Worm (Caenorhabditis elegans) whole organism, L3 larva: Measurements from ENCODE around the gene mesp-1.

Experiments
- R02D3.7 ChIP-seq: fragments of 150-350 bp; optimal IDR thresholded peaks from 2 replicates; lab custom pipeline; 2014; ENCODE audit warnings: missing biosample characterization, missing genetic modification characterization
- ZK546.5 ChIP-seq: sonication (generic microtip); optimal IDR thresholded peaks from 2 replicates; lab custom pipeline; 2017; ENCODE audit warnings: missing biosample characterization, missing genetic modification characterization
- aly-2 ChIP-seq: fragments of 150-350 bp; optimal IDR thresholded peaks from 2 replicates; lab custom pipeline; 2014; ENCODE audit warnings: missing biosample characterization, missing genetic modification characterization
- ama-1 ChIP-seq: fragments of 150-350 bp; optimal IDR thresholded peaks from 2 replicates; lab custom pipeline; 2018
- ceh-16 ChIP-seq: sonication (generic microtip); optimal IDR thresholded peaks from 2 replicates; lab custom pipeline; 2017; ENCODE audit warnings: missing biosample characterization, missing genetic modification characterization
- ceh-82 ChIP-seq: fragments of 150-350 bp; optimal IDR thresholded peaks from 2 replicates; lab custom pipeline; 2014; ENCODE audit warnings: missing biosample characterization, missing genetic modification characterization
- ceh-9 ChIP-seq: sonication (generic microtip); optimal IDR thresholded peaks from 2 replicates; lab custom pipeline; 2018; ENCODE audit warnings: missing biosample characterization, missing genetic modification characterization
- daf-12 ChIP-seq: fragments of 150-350 bp; optimal IDR thresholded peaks from 2 replicates; lab custom pipeline; 2014; ENCODE audit warnings: missing biosample characterization, missing genetic modification reagents, missing genetic modification characterization
- elt-1 ChIP-seq: fragments of 150-350 bp; optimal IDR thresholded peaks from 2 replicates; lab custom pipeline; 2014; ENCODE audit warnings: missing biosample characterization, missing genetic modification characterization
- elt-2 ChIP-seq: sonication (generic microtip); optimal IDR thresholded peaks from 2 replicates; lab custom pipeline; 2016; ENCODE audit warnings: missing genetic modification reagents, mild to moderate bottlenecking, missing genetic modification characterization, missing compliant biosample characterization
- eor-1 ChIP-seq, 2 experiments: fragments of 150-350 bp; optimal IDR thresholded peaks; 2 replicates each; lab custom pipeline; 2014 to 2018; ENCODE audit warnings: missing biosample characterization in 2 of 2, missing genetic modification characterization in 2 of 2
- fkh-10 ChIP-seq: sonication (generic microtip); optimal IDR thresholded peaks from 2 replicates; lab custom pipeline; 2017; ENCODE audit warnings: missing biosample characterization, missing genetic modification reagents, missing genetic modification characterization
- fos-1 ChIP-seq: fragments of 150-350 bp; optimal IDR thresholded peaks from 2 replicates; lab custom pipeline; 2014; ENCODE audit warnings: missing biosample characterization, missing genetic modification characterization
- hmg-11 ChIP-seq: sonication (generic microtip); optimal IDR thresholded peaks from 2 replicates; lab custom pipeline; 2016; ENCODE audit warnings: missing genetic modification characterization, missing compliant biosample characterization
- jun-1 ChIP-seq: fragments of 150-350 bp; optimal IDR thresholded peaks from 2 replicates; lab custom pipeline; 2014; ENCODE audit warnings: missing biosample characterization, missing genetic modification reagents, missing genetic modification characterization
- lin-15B ChIP-seq: fragments of 150-350 bp; optimal IDR thresholded peaks from 2 replicates; lab custom pipeline; 2014; ENCODE audit warnings: missing biosample characterization, missing genetic modification characterization
- lsy-12 ChIP-seq: sonication (generic microtip); optimal IDR thresholded peaks from 2 replicates; lab custom pipeline; 2016; ENCODE audit warnings: mild to moderate bottlenecking, missing genetic modification characterization, missing compliant biosample characterization
- mml-1 ChIP-seq: fragments of 150-350 bp; sonication (generic microtip); optimal IDR thresholded peaks from 3 replicates; lab custom pipeline; 2014; ENCODE audit warnings: missing biosample characterization, missing genetic modification characterization
- nfya-1 ChIP-seq: sonication (generic microtip); optimal IDR thresholded peaks from 2 replicates; lab custom pipeline; 2017; ENCODE audit warnings: missing genetic modification characterization, mild to moderate bottlenecking, missing compliant biosample characterization, antibody characterized with exemption, moderate library complexity; ENCODE audit not compliant: insufficient read depth
- nhr-11 ChIP-seq: fragments of 150-350 bp; optimal IDR thresholded peaks from 2 replicates; lab custom pipeline; 2014; ENCODE audit warnings: missing biosample characterization, missing genetic modification characterization
- nhr-12 ChIP-seq: fragments of 150-350 bp; optimal IDR thresholded peaks from 2 replicates; lab custom pipeline; 2014; ENCODE audit warnings: missing biosample characterization, missing genetic modification characterization
- nhr-237 ChIP-seq: fragments of 150-350 bp; optimal IDR thresholded peaks from 2 replicates; lab custom pipeline; 2014; ENCODE audit warnings: missing biosample characterization, missing genetic modification characterization
- nhr-25 ChIP-seq: sonication (generic microtip); optimal IDR thresholded peaks from 2 replicates; lab custom pipeline; 2017; ENCODE audit warnings: missing biosample characterization, missing genetic modification characterization
- nhr-28 ChIP-seq: fragments of 150-350 bp; optimal IDR thresholded peaks from 2 replicates; lab custom pipeline; 2014; ENCODE audit warnings: missing biosample characterization, missing genetic modification characterization
- nhr-43 ChIP-seq: sonication (generic microtip); optimal IDR thresholded peaks from 2 replicates; lab custom pipeline; 2016; ENCODE audit warnings: mild to moderate bottlenecking, missing genetic modification characterization, missing compliant biosample characterization; ENCODE audit not compliant: poor library complexity, severe bottlenecking
- nhr-76 ChIP-seq: fragments of 150-350 bp; sonication (generic microtip); optimal IDR thresholded peaks from 5 replicates; lab custom pipeline; 2014; ENCODE audit warnings: missing biosample characterization, missing genetic modification characterization
- nhr-77 ChIP-seq: fragments of 150-350 bp; optimal IDR thresholded peaks from 2 replicates; lab custom pipeline; 2014; ENCODE audit warnings: missing biosample characterization, missing genetic modification characterization
- pha-4 ChIP-seq: fragments of 150-350 bp; optimal IDR thresholded peaks from 2 replicates; lab custom pipeline; 2014; ENCODE audit warnings: missing biosample characterization, missing genetic modification reagents, missing genetic modification characterization
- pqm-1 ChIP-seq: fragments of 150-350 bp; optimal IDR thresholded peaks from 2 replicates; lab custom pipeline; 2017; ENCODE audit warnings: missing biosample characterization, missing genetic modification characterization, inconsistent platforms
- sea-2 ChIP-seq: fragments of 150-350 bp; sonication (generic microtip); optimal IDR thresholded peaks from 4 replicates; lab custom pipeline; 2014; ENCODE audit warnings: missing biosample characterization, missing genetic modification reagents, missing genetic modification characterization
- skn-1 ChIP-seq: fragments of 150-350 bp; optimal IDR thresholded peaks from 2 replicates; lab custom pipeline; 2014; ENCODE audit warnings: missing biosample characterization, missing genetic modification characterization
- tbx-2 ChIP-seq: sonication (generic microtip); optimal IDR thresholded peaks from 2 replicates; lab custom pipeline; 2016; ENCODE audit warnings: mild to moderate bottlenecking, missing genetic modification characterization, missing compliant biosample characterization
- unc-62 ChIP-seq: fragments of 150-350 bp; sonication (generic microtip); optimal IDR thresholded peaks from 4 replicates; lab custom pipeline; 2014; ENCODE audit warnings: missing biosample characterization, missing genetic modification reagents, missing genetic modification characterization
- zag-1 ChIP-seq: fragments of 150-350 bp; optimal IDR thresholded peaks from 2 replicates; lab custom pipeline; 2014; ENCODE audit warnings: missing biosample characterization, missing genetic modification characterization
- ztf-11 ChIP-seq: fragments of 150-350 bp; optimal IDR thresholded peaks from 2 replicates; lab custom pipeline; 2014; ENCODE audit warnings: missing biosample characterization, missing genetic modification characterization
- ztf-4 ChIP-seq: fragments of 150-350 bp; optimal IDR thresholded peaks from 2 replicates; lab custom pipeline; 2014; ENCODE audit warnings: missing biosample characterization, missing genetic modification characterization

mesp-1 gene

DNA sequence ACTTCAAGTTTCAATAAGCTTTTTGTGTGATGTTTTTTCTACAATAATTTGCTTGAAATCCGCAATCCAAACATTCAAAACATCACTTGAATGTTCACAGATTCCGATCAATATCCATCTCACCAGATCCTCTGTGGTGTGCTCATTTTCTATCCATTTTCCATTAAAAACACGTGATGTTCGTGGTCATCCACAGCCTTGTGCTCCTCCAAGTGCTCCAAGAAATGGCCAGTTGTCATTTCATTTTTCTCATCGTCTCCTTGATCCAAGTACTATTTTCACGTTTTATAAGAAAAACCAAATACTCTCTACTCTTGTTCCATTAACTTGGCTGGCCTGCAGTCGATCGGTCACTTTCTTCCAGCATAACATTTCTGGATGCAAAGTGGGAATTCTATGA, 22.9 kb upstream of the mesp-1 start:
- TF ChIP-seq aly-2 (tag; lab: Kevin White, UChicago) = no peak
- no peak for TF ChIP-seq nhr-77 (tag; lab: Kevin White, UChicago)
- no peak for TF ChIP-seq nhr-76 (tag; lab: Kevin White, UChicago)
- TF ChIP-seq mml-1 (tag; lab: Kevin White, UChicago) = no peak
- no peak for TF ChIP-seq R02D3.7 (tag; lab: Kevin White, UChicago)
- TF ChIP-seq nhr-11 (tag; lab: Kevin White, UChicago) = no peak
- TF ChIP-seq nhr-12 = no peak
- TF ChIP-seq ztf-4 = no peak
- TF ChIP-seq ceh-9 (tag; lab: Kevin White, UChicago) = no peak
- TF ChIP-seq nhr-25 (tag; lab: Kevin White, UChicago) = no peak

DNA sequence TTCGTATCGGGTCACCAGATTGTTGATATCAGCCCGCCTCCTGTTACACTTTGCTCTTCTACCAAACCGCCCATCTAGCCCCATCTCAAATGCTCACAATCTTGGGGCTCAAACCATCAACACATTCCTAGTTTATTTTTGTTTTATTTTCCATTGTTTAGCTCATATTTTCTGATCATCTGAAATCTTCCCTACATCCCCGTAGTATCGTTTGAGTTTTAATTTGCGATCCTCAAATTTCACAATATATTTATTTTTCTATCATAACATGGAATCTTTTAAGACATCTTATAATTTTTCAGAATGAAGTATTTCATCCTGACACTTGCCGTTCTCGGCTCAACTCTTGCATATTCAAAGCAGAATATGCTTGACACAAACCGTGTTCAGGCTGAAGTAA, 22.2 kb upstream of the mesp-1 start, which contains the start of gene spp-10:
Gene spp-10 (plus strand): TSS at position 301 of the 400 bp plus-strand sequence.
- TF ChIP-seq ceh-16 (tag; lab: Kevin White, UChicago) (no peak), ceh-82 (no peak), daf-12 (no peak)
- TF ChIP-seq, all 47 proteins: peak for 0

- TF ChIP-seq ceh-9 (tag; lab: Kevin White, UChicago) (no peak), zag-1 (tag; lab: Kevin White, UChicago) (no peak), daf-12 (no peak), jun-1 (tag; lab: Kevin White, UChicago) (no peak), fkh-10 (GFP tag; lab: Kevin White, UChicago) (no peak), lin-15B (tag; lab: Kevin White, UChicago) (no peak), unc-62 (GFP tag; lab: Kevin White, UChicago) (no peak), pha-4 (tag; lab: Kevin White, UChicago) (no peak)
- TF ChIP-seq, all 47 proteins: peak for 0
These were observed 20.6 kb upstream of the mesp-1 start for ce11 chrIV:8478516-8478915.

DNA sequence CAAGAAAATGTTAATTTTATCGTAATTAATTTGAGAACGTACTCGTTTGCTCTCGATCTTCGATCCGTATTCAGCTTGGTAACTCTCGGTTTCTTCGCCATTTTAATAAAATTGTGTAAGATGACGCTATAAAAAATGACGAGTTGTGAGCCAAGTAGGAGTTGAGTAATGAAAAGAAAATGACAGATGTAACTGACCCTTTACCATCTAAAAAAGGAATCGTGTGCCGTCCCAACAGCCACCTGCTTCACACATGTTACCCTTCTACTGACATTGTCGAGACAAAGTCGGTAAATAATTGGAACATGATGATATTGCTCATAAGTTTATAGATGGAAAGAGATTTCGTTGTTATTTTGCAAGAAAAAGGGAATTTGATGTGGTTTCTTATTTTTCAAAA, 19.8 kb upstream of the mesp-1 start, which contains the start of gene hlh-12:
Gene hlh-12 (minus strand): TSS at position 101 of the 400 bp plus-strand sequence.
- TF ChIP-seq nfya-1 (tag; lab: Kevin White, UChicago) = no peak
- no peak for TF ChIP-seq zag-1 (tag; lab: Kevin White, UChicago)
- TF ChIP-seq pha-4 (tag; lab: Kevin White, UChicago) = no peak
- no peak for TF ChIP-seq mml-1 (tag; lab: Kevin White, UChicago)
- no peak for TF ChIP-seq nhr-25 (tag; lab: Kevin White, UChicago)
- TF ChIP-seq eor-1 (tag; optimal IDR thresholded peaks at IDR 0.05; lab: Kevin White, UChicago) = no peak
- no peak for TF ChIP-seq ztf-11 (tag; lab: Kevin White, UChicago)
- TF ChIP-seq sea-2 = no peak
- TF ChIP-seq nhr-11 (tag; lab: Kevin White, UChicago) = no peak
- no peak for TF ChIP-seq nhr-76 (tag; lab: Kevin White, UChicago)
- no peak for TF ChIP-seq nhr-28
- TF ChIP-seq skn-1 = no peak
- no peak for TF ChIP-seq unc-62 (GFP tag; lab: Kevin White, UChicago)
- no peak for TF ChIP-seq tbx-2 (tag; lab: Kevin White, UChicago)

- TF ChIP-seq pha-4 (tag; lab: Kevin White, UChicago) (peak; percentile 65), ceh-9 (tag; lab: Kevin White, UChicago) (no peak), aly-2 (tag; lab: Kevin White, UChicago) (no peak), ZK546.5 (tag; lab: Kevin White, UChicago) (no peak), fkh-10 (GFP tag; lab: Kevin White, UChicago) (no peak), lsy-12 (no peak), skn-1 (no peak), ztf-11 (tag; lab: Kevin White, UChicago) (no peak), nhr-12 (no peak), nhr-43 (tag; lab: Kevin White, UChicago) (no peak), pqm-1 (peak; percentile 97), nhr-25 (tag; lab: Kevin White, UChicago) (no peak), hmg-11 (tag; lab: Kevin White, UChicago) (no peak), nhr-11 (tag; lab: Kevin White, UChicago) (no peak), jun-1 (tag; lab: Kevin White, UChicago) (peak; percentile 64), nhr-237 (tag; lab: Kevin White, UChicago) (no peak), elt-2 (tag; lab: Kevin White, UChicago) (peak; percentile 97), nhr-28 (no peak), ama-1 (lab: Kevin White, UChicago) (no peak), elt-1 (tag; lab: Kevin White, UChicago) (no peak), tbx-2 (tag; lab: Kevin White, UChicago) (no peak), fos-1 (tag; lab: Kevin White, UChicago) (no peak)
These were observed 17.8 kb upstream of the mesp-1 start, which contains the start of gene spp-8 for ce11 chrIV:8481308-8481707. spp-8 (plus strand) TSS chrIV:8481664.
